Fruit fly (Drosophila melanogaster) whole organism, pupa: Measurements from ENCODE around the gene CG13380.

Experiments used
- CG17806 ChIP-seq: fragments of 200-800 bp; sonication (Bioruptor generic); optimal IDR thresholded peaks from 2 replicates; lab custom pipeline; 2018; ENCODE audit warnings: missing biosample characterization, mild to moderate bottlenecking, missing genetic modification characterization, moderate library complexity
- CG34367 ChIP-seq: fragments of 200-800 bp; sonication (Bioruptor generic); optimal IDR thresholded peaks from 2 replicates; lab custom pipeline; 2018; ENCODE audit warnings: missing biosample characterization, mild to moderate bottlenecking, missing genetic modification characterization
- CG4496 ChIP-seq: fragments of 200-800 bp; sonication (Bioruptor generic); IDR thresholded peaks from 3 replicates; pipeline ENCODE4 v1.3.6; 2022; ENCODE audit warnings: missing biosample characterization, missing genetic modification characterization
- CG8159 ChIP-seq: fragments of 200-800 bp; sonication (Bioruptor generic); optimal IDR thresholded peaks from 3 replicates; lab custom pipeline; 2018; ENCODE audit warnings: missing biosample characterization, mild to moderate bottlenecking, missing genetic modification characterization, moderate library complexity
- CG8301 ChIP-seq: fragments of 200-800 bp; sonication (Bioruptor generic); optimal IDR thresholded peaks from 2 replicates; lab custom pipeline; 2018; ENCODE audit warnings: missing biosample characterization, mild to moderate bottlenecking, missing genetic modification characterization
- CG9948 ChIP-seq: fragments of 200-800 bp; sonication (Bioruptor generic); optimal IDR thresholded peaks from 2 replicates; lab custom pipeline; 2018; ENCODE audit warnings: missing biosample characterization, mild to moderate bottlenecking, missing genetic modification characterization, moderate library complexity
- D1 ChIP-seq: fragments of 200-800 bp; sonication (Bioruptor generic); optimal IDR thresholded peaks from 2 replicates; lab custom pipeline; 2018; ENCODE audit warnings: missing biosample characterization, mild to moderate bottlenecking, missing genetic modification characterization, moderate library complexity
- EcR ChIP-seq: fragments of 200-800 bp; sonication (Bioruptor generic); optimal IDR thresholded peaks from 3 replicates; lab custom pipeline; 2019; ENCODE audit warnings: missing biosample characterization, missing genetic modification characterization, mild to moderate bottlenecking, moderate library complexity, missing genetic modification reagents
- Ets98B ChIP-seq: fragments of 200-800 bp; sonication (Bioruptor generic); IDR thresholded peaks from 2 replicates; pipeline ENCODE4 v1.3.6; 2022; ENCODE audit warnings: missing biosample characterization, missing genetic modification characterization
- Pif1A ChIP-seq: fragments of 200-800 bp; sonication (Bioruptor generic); optimal IDR thresholded peaks from 3 replicates; lab custom pipeline; 2016; ENCODE audit warnings: missing biosample characterization, missing genetic modification characterization
- rn ChIP-seq: fragments of 200-800 bp; sonication (Bioruptor generic); IDR thresholded peaks from 2 replicates; pipeline ENCODE4 v1.3.6; 2022; ENCODE audit warnings: missing biosample characterization, missing genetic modification characterization

DNA sequence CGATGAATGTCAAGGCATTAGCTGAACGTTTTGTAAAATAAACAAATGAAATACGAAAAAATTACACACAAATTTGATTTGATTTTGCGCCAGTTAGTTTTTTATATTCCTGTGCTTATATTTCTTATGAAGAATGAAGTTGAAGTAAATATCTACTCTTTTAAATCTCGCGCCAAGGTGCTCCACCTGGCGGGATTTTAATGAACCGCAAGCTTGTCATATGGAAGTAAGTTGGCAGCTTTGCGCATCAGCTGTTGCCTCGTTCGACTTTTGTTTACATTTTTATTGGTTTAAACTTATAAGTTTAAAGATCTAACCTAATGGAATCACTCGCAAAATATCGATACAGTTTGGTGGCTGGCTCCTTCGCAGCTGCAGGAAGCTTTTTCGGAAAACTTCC, 49.4 kb upstream of the CG13380 start, which contains the start of gene CG42495:
- no peak for TF ChIP-seq CG17806 (tag; lab: Kevin White, UChicago)
- TF ChIP-seq CG8301 (tag; lab: Kevin White, UChicago): no peak
- no peak for TF ChIP-seq CG34367 (tag; lab: Kevin White, UChicago)
- TF ChIP-seq Pif1A: no peak
- TF ChIP-seq rn: no peak
- TF ChIP-seq CG9948 (tag; lab: Kevin White, UChicago): no peak
- TF ChIP-seq D1 (tag; lab: Kevin White, UChicago): peak; percentile 47
- no peak for TF ChIP-seq Ets98B
- TF ChIP-seq EcR (GFP tag; lab: Kevin White, UChicago): no peak
- no peak for TF ChIP-seq CG8159 (tag; lab: Kevin White, UChicago)
- no peak for TF ChIP-seq CG4496 (GFP tag; lab: Robert Waterston, UW)
